Fruit fly (Drosophila melanogaster) whole organism, embryonic: ENCODE results near the gene Pka-C3.

Experiments used
- Adf1 ChIP-seq: fragments of 200-800 bp; sonication (Bioruptor generic); IDR thresholded peaks from 2 replicates; pipeline ENCODE4 v1.3.6; 2022; ENCODE audit warnings: missing biosample characterization, missing genetic modification characterization
- Atf6 ChIP-seq: fragments of 200-800 bp; sonication (Bioruptor generic); IDR thresholded peaks from 2 replicates; pipeline ENCODE4 v1.3.6; 2022; ENCODE audit warnings: missing biosample characterization, missing genetic modification characterization
- CG10267 ChIP-seq: fragments of 200-800 bp; sonication (Bioruptor generic); optimal IDR thresholded peaks from 2 replicates; lab custom pipeline; 2018; ENCODE audit warnings: missing biosample characterization, mild to moderate bottlenecking, missing genetic modification characterization, moderate library complexity
- CG11456 ChIP-seq: fragments of 200-800 bp; sonication (Bioruptor generic); IDR thresholded peaks from 3 replicates; pipeline ENCODE4 v1.3.6; 2022; ENCODE audit warnings: missing biosample characterization, missing genetic modification characterization
- CG12299 ChIP-seq: fragments of 200-800 bp; sonication (Bioruptor generic); optimal IDR thresholded peaks from 2 replicates; lab custom pipeline; 2018; ENCODE audit warnings: missing biosample characterization, mild to moderate bottlenecking, missing genetic modification characterization
- CG1233 ChIP-seq: fragments of 200-800 bp; sonication (Bioruptor generic); optimal IDR thresholded peaks from 4 replicates; lab custom pipeline; 2018; ENCODE audit warnings: missing biosample characterization, mild to moderate bottlenecking, missing genetic modification characterization
- CG13424 ChIP-seq: fragments of 200-800 bp; sonication (Bioruptor generic); optimal IDR thresholded peaks from 2 replicates; lab custom pipeline; 2019; ENCODE audit warnings: missing biosample characterization, mild to moderate bottlenecking, missing genetic modification characterization, moderate library complexity
- CG16779 ChIP-seq: fragments of 200-800 bp; sonication (Bioruptor generic); IDR thresholded peaks from 2 replicates; pipeline ENCODE4 v1.3.6; 2022; ENCODE audit warnings: missing biosample characterization, missing genetic modification characterization
- CG17328 ChIP-seq: fragments of 200-800 bp; sonication (Bioruptor generic); IDR thresholded peaks from 2 replicates; pipeline ENCODE4 v1.3.6; 2022; ENCODE audit warnings: missing biosample characterization, missing genetic modification characterization
- CG18476 ChIP-seq: fragments of 200-800 bp; sonication (Bioruptor generic); optimal IDR thresholded peaks from 2 replicates; lab custom pipeline; 2016; ENCODE audit warnings: missing biosample characterization, mild to moderate bottlenecking, missing genetic modification characterization
- CG3163 ChIP-seq: fragments of 200-800 bp; sonication (Bioruptor generic); optimal IDR thresholded peaks from 3 replicates; lab custom pipeline; 2016; ENCODE audit warnings: missing biosample characterization, missing genetic modification characterization
- CG43689 ChIP-seq: fragments of 200-800 bp; sonication (Bioruptor generic); IDR thresholded peaks from 2 replicates; pipeline ENCODE4 v1.3.6; 2022; ENCODE audit warnings: missing biosample characterization, missing genetic modification characterization
- CG4424 ChIP-seq: fragments of 200-800 bp; sonication (Bioruptor generic); optimal IDR thresholded peaks from 3 replicates; lab custom pipeline; 2016; ENCODE audit warnings: missing biosample characterization, missing genetic modification characterization
- CG4707 ChIP-seq: fragments of 200-800 bp; sonication (Bioruptor generic); optimal IDR thresholded peaks from 2 replicates; lab custom pipeline; 2018; ENCODE audit warnings: missing biosample characterization, mild to moderate bottlenecking, missing genetic modification characterization, moderate library complexity
- CG6654 ChIP-seq: fragments of 200-800 bp; sonication (Bioruptor generic); optimal IDR thresholded peaks from 2 replicates; lab custom pipeline; 2017; ENCODE audit warnings: missing biosample characterization, mild to moderate bottlenecking, missing genetic modification characterization
- CG7556 ChIP-seq: fragments of 200-800 bp; sonication (Bioruptor generic); optimal IDR thresholded peaks from 2 replicates; lab custom pipeline; 2017; ENCODE audit warnings: missing biosample characterization, mild to moderate bottlenecking, missing genetic modification characterization
- CG7786 ChIP-seq: fragments of 200-800 bp; sonication (Bioruptor generic); optimal IDR thresholded peaks from 2 replicates; lab custom pipeline; 2016; ENCODE audit warnings: missing biosample characterization, missing genetic modification characterization
- CG7839 ChIP-seq: fragments of 200-800 bp; sonication (Bioruptor generic); optimal IDR thresholded peaks from 3 replicates; lab custom pipeline; 2018; ENCODE audit warnings: missing biosample characterization, mild to moderate bottlenecking, missing genetic modification characterization, moderate library complexity
- CG8290 ChIP-seq, 3 experiments: fragments of 200-800 bp; sonication (Bioruptor generic); optimal IDR thresholded peaks; 2 replicates each; lab custom pipeline; 2016 to 2019; ENCODE audit warnings: missing biosample characterization in 3 of 3, missing genetic modification characterization in 3 of 3, mild to moderate bottlenecking in 2 of 3, moderate library complexity in 1 of 3
- CG8478 ChIP-seq: fragments of >200 bp; optimal IDR thresholded peaks from 2 replicates; lab custom pipeline; 2018
- CG9215 ChIP-seq: fragments of 200-800 bp; sonication (Bioruptor generic); IDR thresholded peaks from 2 replicates; pipeline ENCODE4 v1.3.6; 2022; ENCODE audit warnings: missing biosample characterization, missing genetic modification characterization
- Dfd ChIP-seq, 2 experiments: fragments of >200 bp; optimal IDR thresholded peaks; 2 replicates each; lab custom pipeline; 2017; ENCODE audit warnings: missing biosample characterization in 2 of 2, missing genetic modification characterization in 2 of 2
- Dip2 ChIP-seq: fragments of 200-800 bp; sonication (Bioruptor generic); IDR thresholded peaks from 2 replicates; pipeline ENCODE4 v1.3.6; 2022; ENCODE audit warnings: missing biosample characterization, missing genetic modification characterization
- Dref ChIP-seq: fragments of 200-800 bp; sonication (Bioruptor generic); IDR thresholded peaks from 2 replicates; pipeline ENCODE4 v1.3.6; 2022; ENCODE audit warnings: missing biosample characterization, missing genetic modification characterization
- E2f1 ChIP-seq: fragments of 200-800 bp; sonication (Bioruptor generic); IDR thresholded peaks from 2 replicates; pipeline ENCODE4 v1.3.6; 2022; ENCODE audit warnings: missing biosample characterization, missing genetic modification characterization
- Fer2 ChIP-seq: fragments of 200-800 bp; sonication (Bioruptor generic); optimal IDR thresholded peaks from 2 replicates; lab custom pipeline; 2018; ENCODE audit warnings: missing biosample characterization, mild to moderate bottlenecking, missing genetic modification characterization, moderate library complexity
- Hr78 ChIP-seq, 2 experiments: fragments of 200-800 bp in 1 of 2; fragments of >200 bp in 1 of 2; sonication (Bioruptor generic) in 1 of 2; optimal IDR thresholded peaks; 2 replicates each; lab custom pipeline; 2017 to 2019; ENCODE audit warnings: missing biosample characterization in 2 of 2, missing genetic modification characterization in 2 of 2, mild to moderate bottlenecking in 1 of 2, moderate library complexity in 1 of 2
- Lim3 ChIP-seq: fragments of 200-800 bp; sonication (Bioruptor generic); IDR thresholded peaks from 2 replicates; pipeline ENCODE4 v1.3.6; 2022; ENCODE audit warnings: missing biosample characterization, missing genetic modification characterization
- MBD-R2 ChIP-seq: fragments of 200-800 bp; sonication (Bioruptor generic); IDR thresholded peaks from 2 replicates; pipeline ENCODE4 v1.3.6; 2022; ENCODE audit warnings: missing biosample characterization, missing genetic modification characterization
- Myb ChIP-seq: fragments of 200-800 bp; sonication (Bioruptor generic); optimal IDR thresholded peaks from 2 replicates; lab custom pipeline; 2016; ENCODE audit warnings: missing biosample characterization, missing genetic modification characterization
- Side ChIP-seq: fragments of 200-800 bp; sonication (Bioruptor generic); optimal IDR thresholded peaks from 2 replicates; lab custom pipeline; 2016; ENCODE audit warnings: missing biosample characterization, missing genetic modification characterization
- Vsx1 ChIP-seq: fragments of 200-800 bp; sonication (Bioruptor generic); optimal IDR thresholded peaks from 2 replicates; lab custom pipeline; 2017; ENCODE audit warnings: missing biosample characterization, mild to moderate bottlenecking, missing genetic modification characterization, missing genetic modification reagents
- ara ChIP-seq: fragments of 200-800 bp; sonication (Bioruptor generic); IDR thresholded peaks from 2 replicates; pipeline ENCODE4 v1.3.6; 2022; ENCODE audit warnings: missing biosample characterization, missing genetic modification characterization
- corto ChIP-seq: fragments of 200-800 bp; sonication (Bioruptor generic); optimal IDR thresholded peaks from 2 replicates; lab custom pipeline; 2016; ENCODE audit warnings: missing biosample characterization, mild to moderate bottlenecking, missing genetic modification characterization, moderate library complexity
- danr ChIP-seq: fragments of 200-800 bp; sonication (Bioruptor generic); IDR thresholded peaks from 2 replicates; pipeline ENCODE4 v1.3.6; 2022; ENCODE audit warnings: missing biosample characterization, missing genetic modification characterization
- dati ChIP-seq: fragments of 200-800 bp; sonication (Bioruptor generic); IDR thresholded peaks from 2 replicates; pipeline ENCODE4 v1.3.6; 2022; ENCODE audit warnings: missing biosample characterization, missing genetic modification characterization
- disco-r ChIP-seq: fragments of 200-800 bp; sonication (Bioruptor generic); optimal IDR thresholded peaks from 2 replicates; lab custom pipeline; 2016; ENCODE audit warnings: missing biosample characterization, missing genetic modification characterization
- ems ChIP-seq: fragments of 200-800 bp; sonication (Bioruptor generic); optimal IDR thresholded peaks from 3 replicates; lab custom pipeline; 2016; ENCODE audit warnings: missing biosample characterization, missing genetic modification characterization
- ewg ChIP-seq: fragments of 200-800 bp; sonication (Bioruptor generic); optimal IDR thresholded peaks from 3 replicates; lab custom pipeline; 2017; ENCODE audit warnings: mild to moderate bottlenecking, missing biosample characterization, missing genetic modification reagents, missing genetic modification characterization
- gcm2 ChIP-seq: fragments of 200-800 bp; sonication (Bioruptor generic); optimal IDR thresholded peaks from 2 replicates; lab custom pipeline; 2016; ENCODE audit warnings: missing biosample characterization, missing genetic modification characterization
- gfzf ChIP-seq: fragments of 200-800 bp; sonication (Bioruptor generic); optimal IDR thresholded peaks from 2 replicates; lab custom pipeline; 2016; ENCODE audit warnings: missing biosample characterization, mild to moderate bottlenecking, missing genetic modification characterization, moderate library complexity
- h ChIP-seq: fragments of >200 bp; optimal IDR thresholded peaks from 2 replicates; lab custom pipeline; 2017
- hbn ChIP-seq: fragments of 200-800 bp; sonication (Bioruptor generic); IDR thresholded peaks from 2 replicates; pipeline ENCODE4 v1.3.6; 2022; ENCODE audit warnings: missing biosample characterization, missing genetic modification characterization; ENCODE audit not compliant: partially characterized antibody
- mam ChIP-seq: fragments of 200-800 bp; sonication (Bioruptor generic); optimal IDR thresholded peaks from 3 replicates; lab custom pipeline; 2016; ENCODE audit warnings: missing biosample characterization, missing genetic modification characterization
- nmo ChIP-seq: fragments of 200-800 bp; sonication (Bioruptor generic); optimal IDR thresholded peaks from 2 replicates; lab custom pipeline; 2018; ENCODE audit warnings: missing biosample characterization, mild to moderate bottlenecking, missing genetic modification characterization, moderate library complexity
- pfk ChIP-seq: fragments of 200-800 bp; sonication (Bioruptor generic); optimal IDR thresholded peaks from 2 replicates; lab custom pipeline; 2018; ENCODE audit warnings: missing biosample characterization, mild to moderate bottlenecking, missing genetic modification characterization, moderate library complexity
- sim ChIP-seq: fragments of 200-800 bp; sonication (Bioruptor generic); IDR thresholded peaks from 2 replicates; pipeline ENCODE4 v1.3.6; 2022; ENCODE audit warnings: missing biosample characterization, missing genetic modification characterization
- slbo ChIP-seq: fragments of 200-800 bp; sonication (Bioruptor generic); IDR thresholded peaks from 2 replicates; pipeline ENCODE4 v1.3.6; 2022; ENCODE audit warnings: missing biosample characterization, missing genetic modification characterization
- ssp ChIP-seq: fragments of 200-800 bp; sonication (Bioruptor generic); IDR thresholded peaks from 2 replicates; pipeline ENCODE4 v1.3.6; 2022; ENCODE audit warnings: missing biosample characterization, missing genetic modification characterization
- ttk ChIP-seq: fragments of 200-800 bp; sonication (Bioruptor generic); IDR thresholded peaks from 2 replicates; pipeline ENCODE4 v2.1.2; 2022; ENCODE audit warnings: missing biosample characterization, missing genetic modification characterization
- unpg ChIP-seq: fragments of 200-800 bp; sonication (Bioruptor generic); optimal IDR thresholded peaks from 3 replicates; lab custom pipeline; 2018; ENCODE audit warnings: missing biosample characterization, mild to moderate bottlenecking, missing genetic modification characterization, moderate library complexity

Pka-C3 gene

DNA sequence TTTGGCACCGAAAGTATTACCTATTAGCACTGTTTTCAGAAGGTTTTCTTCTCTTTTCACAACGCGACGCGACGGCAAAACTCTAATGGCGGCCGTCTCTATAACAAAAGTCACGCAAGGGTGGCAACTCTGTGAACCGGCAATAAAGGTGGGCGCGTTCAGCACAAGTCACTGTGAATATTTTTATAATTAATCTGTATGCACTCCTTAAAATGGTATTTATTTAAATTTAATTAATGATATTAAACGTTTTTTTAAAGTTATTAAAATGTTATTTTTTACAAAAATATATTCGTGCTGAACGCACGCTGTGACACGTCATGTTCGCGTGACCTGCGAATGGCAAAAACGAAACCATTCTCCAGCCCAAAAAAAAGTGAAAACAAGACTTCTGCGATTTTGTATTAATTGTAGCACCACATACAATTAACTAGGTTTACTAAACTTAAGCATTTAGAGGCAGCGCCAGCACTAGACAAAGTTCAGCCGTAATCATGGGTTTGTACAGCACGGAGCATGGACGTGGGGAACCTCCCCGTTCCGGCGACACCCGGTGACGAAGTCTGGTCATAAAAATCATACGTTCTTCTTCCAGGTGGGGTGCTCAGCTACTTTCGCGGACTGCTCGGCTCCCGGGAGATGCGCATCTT, 28.3 kb upstream of the Pka-C3 start, which contains the start of the genes brm and Arl1 (continued):
- TF ChIP-seq CG3163 (GFP tag; lab: Kevin White, UChicago), result peak; percentile 46
- peak; percentile 99 for TF ChIP-seq CG9215
- TF ChIP-seq Vsx1 (GFP tag; lab: Kevin White, UChicago), result no peak
- TF ChIP-seq hbn (GFP tag; lab: Robert Waterston, UW), result peak; percentile 14; the same call in 1 of the 2 replicates
- peak; percentile 96 for TF ChIP-seq ewg (GFP tag; lab: Kevin White, UChicago)
- peak; percentile 81 for TF ChIP-seq gcm2
- TF ChIP-seq CG1233 (GFP tag; lab: Kevin White, UChicago), result peak; percentile 99
- peak; percentile 54 for TF ChIP-seq Dref
- peak; percentile 83 for TF ChIP-seq CG4707
- TF ChIP-seq Lim3 (GFP tag; lab: Robert Waterston, UW), result peak; percentile 95
- TF ChIP-seq Dip2 (GFP tag; lab: Robert Waterston, UW), result peak; percentile 80
- TF ChIP-seq Hr78 (GFP tag; optimal IDR thresholded peaks at IDR 0.05; lab: Kevin White, UChicago), result no peak
- peak; percentile 99 for TF ChIP-seq ttk (GFP tag; lab: Robert Waterston, UW)
- peak; percentile 96 for TF ChIP-seq CG18476 (GFP tag; lab: Kevin White, UChicago)
- TF ChIP-seq CG43689 (GFP tag; lab: Robert Waterston, UW), result peak; percentile 96
- peak; percentile 97 for TF ChIP-seq sim
- peak; percentile 96 for TF ChIP-seq dati
- TF ChIP-seq CG7839 (tag; lab: Kevin White, UChicago), result peak; percentile 99
- TF ChIP-seq disco-r (GFP tag; lab: Kevin White, UChicago), result peak; percentile 15
- TF ChIP-seq Fer2, result peak; percentile 98
- peak; percentile 81 for TF ChIP-seq Side (GFP tag; lab: Kevin White, UChicago)
- TF ChIP-seq gfzf (GFP tag; lab: Kevin White, UChicago), result no peak
- peak; percentile 91 for TF ChIP-seq Adf1 (GFP tag; lab: Robert Waterston, UW)
- TF ChIP-seq corto (GFP tag; lab: Kevin White, UChicago), result peak; percentile 92
- peak; percentile 98 for TF ChIP-seq danr
- peak; percentile 91 for TF ChIP-seq CG6654
- peak; percentile 82 for TF ChIP-seq pfk (GFP tag; lab: Kevin White, UChicago)
- TF ChIP-seq CG11456 (GFP tag; lab: Robert Waterston, UW), result peak; percentile 99
- TF ChIP-seq E2f1 (GFP tag; lab: Robert Waterston, UW), result peak; percentile 99
- peak; percentile 99 for TF ChIP-seq slbo
- peak; percentile 98 for TF ChIP-seq CG4424 (GFP tag; lab: Kevin White, UChicago)
- peak; percentile 99 for TF ChIP-seq CG13424 (tag; lab: Kevin White, UChicago)
- peak; percentile 86 for TF ChIP-seq CG7786 (GFP tag; lab: Kevin White, UChicago)
- TF ChIP-seq Dfd (GFP tag; optimal IDR thresholded peaks at IDR 0.05; lab: Kevin White, UChicago), result peak in 1 of 2 experiments; percentile 8
- TF ChIP-seq MBD-R2 (GFP tag; lab: Robert Waterston, UW), result peak; percentile 100
- TF ChIP-seq unpg (GFP tag; lab: Kevin White, UChicago), result peak; percentile 98
- TF ChIP-seq ara (GFP tag; lab: Robert Waterston, UW), result peak; percentile 99
- peak; percentile 96 for TF ChIP-seq CG8290 (GFP tag; optimal IDR thresholded peaks at IDR 0.05; lab: Kevin White, UChicago)
- peak; percentile 79 to 91 for TF ChIP-seq CG8290 (tag; optimal IDR thresholded peaks at IDR 0.05; lab: Kevin White, UChicago)
- TF ChIP-seq mam (GFP tag; lab: Kevin White, UChicago), result peak; percentile 93
- peak; percentile 94 for TF ChIP-seq ems
- TF ChIP-seq ssp (GFP tag; lab: Robert Waterston, UW), result peak; percentile 96
- TF ChIP-seq CG7556 (GFP tag; lab: Kevin White, UChicago), result peak; percentile 95
- peak; percentile 95 for TF ChIP-seq CG12299 (tag; lab: Kevin White, UChicago)
- no peak for TF ChIP-seq h
- TF ChIP-seq CG8478 (lab: Kevin White, UChicago), result no peak
- peak; percentile 98 for TF ChIP-seq Atf6 (GFP tag; lab: Robert Waterston, UW)
- peak; percentile 99 for TF ChIP-seq nmo
- TF ChIP-seq CG17328 (GFP tag; lab: Robert Waterston, UW), result peak; percentile 99
- TF ChIP-seq CG10267 (tag; lab: Kevin White, UChicago), result peak; percentile 93
- TF ChIP-seq CG16779 (GFP tag; lab: Robert Waterston, UW), result peak; percentile 98
- peak; percentile 36 for TF ChIP-seq Myb (GFP tag; lab: Kevin White, UChicago)
